Worm (Caenorhabditis elegans) whole organism, L4 larva: ENCODE measurements around the gene dis-3.

Source experiments
- F37D6.2 ChIP-seq: sonication (generic microtip); optimal IDR thresholded peaks from 2 replicates; lab custom pipeline; 2016; ENCODE audit warnings: mild to moderate bottlenecking, missing genetic modification characterization, missing compliant biosample characterization
- duxl-1 ChIP-seq: sonication (generic microtip); optimal IDR thresholded peaks from 2 replicates; lab custom pipeline; 2016; ENCODE audit warnings: mild to moderate bottlenecking, missing genetic modification characterization, moderate library complexity, missing compliant biosample characterization; ENCODE audit not compliant: poor library complexity
- egl-27 ChIP-seq: sonication (generic microtip); optimal IDR thresholded peaks from 3 replicates; lab custom pipeline; 2017; ENCODE audit warnings: missing biosample characterization, missing genetic modification reagents, missing genetic modification characterization
- gei-8 ChIP-seq: fragments of 200-800 bp; sonication (Bioruptor generic); optimal IDR thresholded peaks from 2 replicates; lab custom pipeline; 2018; ENCODE audit warnings: mild to moderate bottlenecking, missing genetic modification characterization, missing compliant biosample characterization
- lin-15B ChIP-seq: fragments of 150-350 bp; sonication (generic microtip); optimal IDR thresholded peaks from 3 replicates; lab custom pipeline; 2014; ENCODE audit warnings: missing biosample characterization, missing genetic modification characterization
- lir-3 ChIP-seq: sonication (generic microtip); optimal IDR thresholded peaks from 2 replicates; lab custom pipeline; 2016; ENCODE audit warnings: mild to moderate bottlenecking, missing genetic modification characterization, missing compliant biosample characterization
- nhr-237 ChIP-seq: sonication (generic microtip); optimal IDR thresholded peaks from 2 replicates; lab custom pipeline; 2017; ENCODE audit warnings: missing biosample characterization, missing genetic modification characterization
- nhr-76 ChIP-seq: fragments of 150-350 bp; optimal IDR thresholded peaks from 2 replicates; lab custom pipeline; 2014; ENCODE audit warnings: missing biosample characterization, missing genetic modification characterization
- pha-4 ChIP-seq, 2 experiments: fragments of 150-350 bp in 1 of 2; fragments of 200-800 bp in 1 of 2; sonication (Bioruptor generic) in 1 of 2; IDR thresholded peaks in 1 of 2; optimal IDR thresholded peaks in 1 of 2; 2 replicates each; pipeline versions ENCODE4 v1.3.6 to Lab custom; 2014 to 2022; ENCODE audit warnings: missing genetic modification characterization in 2 of 2, missing genetic modification reagents in 2 of 2, missing biosample characterization in 1 of 2, missing compliant biosample characterization in 1 of 2
- pqm-1 ChIP-seq: sonication (generic microtip); optimal IDR thresholded peaks from 2 replicates; lab custom pipeline; 2017; ENCODE audit warnings: missing biosample characterization, missing genetic modification characterization
- tra-1 ChIP-seq: fragments of 200-800 bp; sonication (Bioruptor generic); IDR thresholded peaks from 2 replicates; pipeline ENCODE4 v1.3.6; 2022; ENCODE audit warnings: missing genetic modification reagents, missing genetic modification characterization, missing compliant biosample characterization

- TF ChIP-seq pqm-1 (tag; lab: Kevin White, UChicago), result peak; percentile 2
- TF ChIP-seq lir-3, result no peak
- no peak for TF ChIP-seq nhr-237 (tag; lab: Kevin White, UChicago)
- TF ChIP-seq F37D6.2 (tag; lab: Kevin White, UChicago), result no peak
- no peak for TF ChIP-seq duxl-1 (tag; lab: Kevin White, UChicago)
- TF ChIP-seq pha-4 (GFP tag; IDR thresholded peaks at IDR 0.05; lab: Robert Waterston, UW), result no peak
- no peak for TF ChIP-seq pha-4 (tag; optimal IDR thresholded peaks at IDR 0.05; lab: Kevin White, UChicago)
- TF ChIP-seq tra-1 (GFP tag; lab: Robert Waterston, UW), result no peak
- no peak for TF ChIP-seq gei-8 (GFP tag; lab: Kevin White, UChicago)
- no peak for TF ChIP-seq lin-15B (tag; lab: Kevin White, UChicago)
- TF ChIP-seq nhr-76 (tag; lab: Kevin White, UChicago), result no peak
- TF ChIP-seq egl-27, result no peak
Measured at ce11 chrIV:10060795-10061194, 36.2 kb upstream of the dis-3 start.
